Worm (Caenorhabditis elegans): ENCODE results near the gene dhs-17.

Gene dhs-17

DNA sequence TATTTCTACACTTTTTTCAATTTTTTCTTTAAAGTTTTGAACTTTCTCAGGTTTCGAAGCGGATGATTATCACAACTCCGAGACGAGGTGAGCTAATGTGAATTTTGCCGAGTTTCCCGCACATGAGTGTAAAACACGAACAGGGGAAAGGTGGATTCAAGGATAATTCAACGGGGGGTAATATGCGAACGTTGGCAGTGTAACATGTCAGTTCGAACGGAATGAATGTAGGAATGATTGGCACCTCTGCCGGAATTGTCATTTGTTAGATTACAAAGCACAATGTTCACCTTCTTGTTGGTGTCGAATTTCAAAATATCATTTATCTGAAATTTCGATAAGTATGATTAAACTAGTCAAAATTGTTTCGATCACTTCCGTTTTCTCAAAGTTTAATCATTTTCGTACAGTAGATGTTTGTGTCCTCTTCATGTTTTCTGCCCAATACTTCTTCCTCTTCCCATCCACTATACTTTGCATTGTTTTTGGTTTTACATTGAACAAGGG, 15.6 kb downstream of the dhs-17 start, which contains the start of gene picc-1 (continued):
- TF ChIP-seq ama-1 (optimal IDR thresholded peaks at IDR 0.05): peak; percentile 89
- TF ChIP-seq snpc-1.2 (GFP tag; IDR thresholded peaks at IDR 0.05): 0 out of 2 replicates have a peak, but pooled peaks have one; percentile 36

- TF ChIP-seq snpc-4 (tag; optimal IDR thresholded peaks at IDR 0.05) (no peak), hmg-1.1 (GFP tag; IDR thresholded peaks at IDR 0.05) (peak; percentile 56), lin-13 (GFP tag; optimal IDR thresholded peaks at IDR 0.05) (peak; percentile 65), spr-1 (tag; optimal IDR thresholded peaks at IDR 0.05) (no peak), hlh-30 (tag; optimal IDR thresholded peaks at IDR 0.05; ENCODE audit: insufficient read depth) (peak; percentile 89), lsy-2 (tag; optimal IDR thresholded peaks at IDR 0.05) (peak in 1 of 2 experiments; percentile 91), skn-1 (tag; optimal IDR thresholded peaks at IDR 0.05) (no peak), nhr-77 (tag; optimal IDR thresholded peaks at IDR 0.05) (peak; percentile 66), aha-1 (tag) (no peak), aly-2 (tag; optimal IDR thresholded peaks at IDR 0.05) (no peak), ztf-11 (tag; optimal IDR thresholded peaks at IDR 0.05) (no peak), daf-16 (GFP tag; optimal IDR thresholded peaks at IDR 0.05) (no peak), daf-16 (tag; optimal IDR thresholded peaks at IDR 0.05) (peak; percentile 57), nhr-11 (tag; optimal IDR thresholded peaks at IDR 0.05) (peak; percentile 61), lin-1 (GFP tag; IDR thresholded peaks at IDR 0.05) (no peak), vab-7 (GFP tag; IDR thresholded peaks at IDR 0.05) (no peak), nhr-6 (tag; optimal IDR thresholded peaks at IDR 0.05) (peak; percentile 45), unc-130 (GFP tag; optimal IDR thresholded peaks at IDR 0.05) (peak; percentile 26), ama-1 (optimal IDR thresholded peaks at IDR 0.05) (no peak), mdl-1 (tag; optimal IDR thresholded peaks at IDR 0.05) (peak in 1 of 2 experiments; percentile 67), mxl-2 (GFP tag; conservative IDR thresholded peaks at IDR 0.05) (no peak), mes-2 (tag; optimal IDR thresholded peaks at IDR 0.05; ENCODE audit: poor library complexity, severe bottlenecking) (peak; percentile 87), Y48G9A.11 (GFP tag; IDR thresholded peaks at IDR 0.05) (peak; percentile 92), daf-19 (GFP tag; conservative IDR thresholded peaks at IDR 0.05) (no peak), dve-1 (tag; optimal IDR thresholded peaks at IDR 0.05; ENCODE audit: insufficient read depth) (peak; percentile 76), dmd-9 (GFP tag; IDR thresholded peaks at IDR 0.05) (no peak), mep-1 (tag; optimal IDR thresholded peaks at IDR 0.05) (peak; percentile 85), hif-1 (tag; optimal IDR thresholded peaks at IDR 0.05) (peak in 1 of 2 experiments; percentile 44), mxl-3 (GFP tag; optimal IDR thresholded peaks at IDR 0.05) (peak; percentile 50), ceh-62 (tag; optimal IDR thresholded peaks at IDR 0.05) (no peak), zag-1 (tag; optimal IDR thresholded peaks at IDR 0.05) (no peak), lir-3 (tag; optimal IDR thresholded peaks at IDR 0.05) (no peak), jun-1 (tag; optimal IDR thresholded peaks at IDR 0.05) (no peak), ces-1 (GFP tag; optimal IDR thresholded peaks at IDR 0.05) (no peak), F10B5.3 (tag; optimal IDR thresholded peaks at IDR 0.05) (no peak), T26A8.4 (GFP tag; IDR thresholded peaks at IDR 0.05) (no peak), F37D6.2 (tag; optimal IDR thresholded peaks at IDR 0.05) (peak; percentile 1), D1046.2 (GFP tag; IDR thresholded peaks at IDR 0.05) (no peak), pqm-1 (tag; optimal IDR thresholded peaks at IDR 0.05) (peak; percentile 8), cey-2 (tag; optimal IDR thresholded peaks at IDR 0.05; ENCODE audit: borderline replicate concordance, insufficient read depth) (no peak), lim-7 (GFP tag; IDR thresholded peaks at IDR 0.05) (no peak), nhr-25 (tag; optimal IDR thresholded peaks at IDR 0.05; ENCODE audit: borderline replicate concordance, insufficient read depth) (peak; percentile 21), ceh-32 (tag; optimal IDR thresholded peaks at IDR 0.05; ENCODE audit: poor library complexity) (no peak), madf-9 (GFP tag; conservative IDR thresholded peaks at IDR 0.05) (no peak), Y5F2A.4 (GFP tag; optimal IDR thresholded peaks at IDR 0.05) (no peak), lin-15B (tag; optimal IDR thresholded peaks at IDR 0.05) (peak; percentile 68), T20F7.1 (GFP tag; optimal IDR thresholded peaks at IDR 0.05) (peak; percentile 100), nhr-28 (tag; optimal IDR thresholded peaks at IDR 0.05) (peak; percentile 47)
Measured at ce11 chrV:6017630-6018029, 17.0 kb downstream of the dhs-17 start, which contains the start of the genes rpt-2 and aps-1. Gene rpt-2, minus strand, starts transcription at chrV:6017669. Gene aps-1, plus strand, starts transcription at chrV:6017970.

Measured in whole organism, L4 larva.